Worm (Caenorhabditis elegans): ENCODE data around the gene T07C12.10.

T07C12.10 gene

ce11 chrV:9985227-9985864 is 25.1 kb upstream of the T07C12.10 start:
- no peak for TF ChIP-seq ceh-82 (tag; optimal IDR thresholded peaks at IDR 0.05)
- peak; percentile 48 for TF ChIP-seq elt-1 (tag; optimal IDR thresholded peaks at IDR 0.05)

ce11 chrV:9984821-9985220 is 24.5 kb upstream of the T07C12.10 start:
- TF ChIP-seq snpc-4 (tag; optimal IDR thresholded peaks at IDR 0.05) (no peak), nfya-1 (tag; optimal IDR thresholded peaks at IDR 0.05; ENCODE audit: insufficient read depth) (peak; percentile 45), elt-2 (tag; optimal IDR thresholded peaks at IDR 0.05) (peak; percentile 67), lsy-12 (tag; optimal IDR thresholded peaks at IDR 0.05) (no peak), hmg-11 (tag; optimal IDR thresholded peaks at IDR 0.05) (peak; percentile 3), nhr-11 (tag; optimal IDR thresholded peaks at IDR 0.05) (peak; percentile 75), pqm-1 (tag; optimal IDR thresholded peaks at IDR 0.05) (peak; percentile 60), zag-1 (tag; optimal IDR thresholded peaks at IDR 0.05) (no peak), pha-4 (tag; optimal IDR thresholded peaks at IDR 0.05) (peak; percentile 45)

- TF ChIP-seq ama-1 (optimal IDR thresholded peaks at IDR 0.05) (peak; percentile 39), elt-2 (tag; optimal IDR thresholded peaks at IDR 0.05) (peak; percentile 15), aly-2 (tag; optimal IDR thresholded peaks at IDR 0.05) (no peak), R02D3.7 (tag; optimal IDR thresholded peaks at IDR 0.05) (no peak)
Observed at ce11 chrV:9983529-9983928, 23.3 kb upstream of the T07C12.10 start.

ce11 chrV:9982568-9982967 is 22.3 kb upstream of the T07C12.10 start, which contains the start of gene C27H6.9:
C27H6.9 (plus strand) TSS chrV:9982868.
- TF ChIP-seq daf-12 (tag; optimal IDR thresholded peaks at IDR 0.05) (no peak), elt-2 (tag; optimal IDR thresholded peaks at IDR 0.05) (no peak), aly-2 (tag; optimal IDR thresholded peaks at IDR 0.05) (no peak), ceh-16 (tag; optimal IDR thresholded peaks at IDR 0.05) (no peak), fkh-2 (tag; optimal IDR thresholded peaks at IDR 0.05) (no peak), pqm-1 (tag; optimal IDR thresholded peaks at IDR 0.05) (no peak), ceh-28 (tag; optimal IDR thresholded peaks at IDR 0.05) (no peak), ztf-4 (tag; optimal IDR thresholded peaks at IDR 0.05) (no peak), nhr-11 (tag; optimal IDR thresholded peaks at IDR 0.05) (no peak), lin-39 (tag; optimal IDR thresholded peaks at IDR 0.05) (no peak), nhr-76 (tag; optimal IDR thresholded peaks at IDR 0.05) (no peak), nhr-67 (tag; optimal IDR thresholded peaks at IDR 0.05) (no peak)

ce11 chrV:9980731-9981483 is 20.6 kb upstream of the T07C12.10 start, which contains the start of the genes ruvb-1 and tofu-1:
ruvb-1 (minus strand) TSS chrV:9980802.
tofu-1 (plus strand) TSS chrV:9981147.
- peak; percentile 43 for TF ChIP-seq lsy-12 (tag; optimal IDR thresholded peaks at IDR 0.05)
- TF ChIP-seq lin-39 (tag; optimal IDR thresholded peaks at IDR 0.05): peak; percentile 31
- peak; percentile 53 for TF ChIP-seq hmg-11 (tag; optimal IDR thresholded peaks at IDR 0.05)
- TF ChIP-seq lin-15B (tag; optimal IDR thresholded peaks at IDR 0.05): peak; percentile 47
- TF ChIP-seq tbx-2 (tag; optimal IDR thresholded peaks at IDR 0.05): peak; percentile 48
- peak; percentile 56 for TF ChIP-seq nhr-25 (tag; optimal IDR thresholded peaks at IDR 0.05)
- TF ChIP-seq nhr-43 (tag; optimal IDR thresholded peaks at IDR 0.05; ENCODE audit: poor library complexity, severe bottlenecking): peak; percentile 70
- peak; percentile 47 for TF ChIP-seq elt-2 (tag; optimal IDR thresholded peaks at IDR 0.05)
- peak; percentile 59 for TF ChIP-seq nfya-1 (tag; optimal IDR thresholded peaks at IDR 0.05; ENCODE audit: insufficient read depth)
- peak; percentile 43 for TF ChIP-seq ceh-28 (tag; optimal IDR thresholded peaks at IDR 0.05)
- peak; percentile 19 for TF ChIP-seq R02D3.7 (tag; optimal IDR thresholded peaks at IDR 0.05)
- TF ChIP-seq nhr-23 (tag; optimal IDR thresholded peaks at IDR 0.05): peak; percentile 75

- no peak for TF ChIP-seq ztf-11 (tag; optimal IDR thresholded peaks at IDR 0.05)
- TF ChIP-seq nfya-1 (tag; optimal IDR thresholded peaks at IDR 0.05; ENCODE audit: insufficient read depth): peak; percentile 60
- no peak for TF ChIP-seq R02D3.7 (tag; optimal IDR thresholded peaks at IDR 0.05)
- no peak for TF ChIP-seq ceh-9 (tag; optimal IDR thresholded peaks at IDR 0.05)
- TF ChIP-seq fkh-2 (tag; optimal IDR thresholded peaks at IDR 0.05): no peak
- TF ChIP-seq mml-1 (tag; optimal IDR thresholded peaks at IDR 0.05): no peak
- no peak for TF ChIP-seq lsy-12 (tag; optimal IDR thresholded peaks at IDR 0.05)
- no peak for TF ChIP-seq daf-12 (tag; optimal IDR thresholded peaks at IDR 0.05)
- TF ChIP-seq snpc-4 (tag; optimal IDR thresholded peaks at IDR 0.05): peak; percentile 5
- TF ChIP-seq lin-39 (tag; optimal IDR thresholded peaks at IDR 0.05): peak; percentile 59
- TF ChIP-seq nhr-76 (tag; optimal IDR thresholded peaks at IDR 0.05): no peak
- no peak for TF ChIP-seq nhr-237 (tag; optimal IDR thresholded peaks at IDR 0.05)
- TF ChIP-seq hmg-11 (tag; optimal IDR thresholded peaks at IDR 0.05): peak; percentile 48
- no peak for TF ChIP-seq nhr-28 (tag; optimal IDR thresholded peaks at IDR 0.05)
- TF ChIP-seq egl-5 (tag; optimal IDR thresholded peaks at IDR 0.05): no peak
- TF ChIP-seq nhr-23 (tag; optimal IDR thresholded peaks at IDR 0.05): no peak
Observed at ce11 chrV:9978425-9978824, 18.1 kb upstream of the T07C12.10 start.
